Fruit fly (Drosophila melanogaster): Measurements from ENCODE around the gene snf.

snf gene

DNA sequence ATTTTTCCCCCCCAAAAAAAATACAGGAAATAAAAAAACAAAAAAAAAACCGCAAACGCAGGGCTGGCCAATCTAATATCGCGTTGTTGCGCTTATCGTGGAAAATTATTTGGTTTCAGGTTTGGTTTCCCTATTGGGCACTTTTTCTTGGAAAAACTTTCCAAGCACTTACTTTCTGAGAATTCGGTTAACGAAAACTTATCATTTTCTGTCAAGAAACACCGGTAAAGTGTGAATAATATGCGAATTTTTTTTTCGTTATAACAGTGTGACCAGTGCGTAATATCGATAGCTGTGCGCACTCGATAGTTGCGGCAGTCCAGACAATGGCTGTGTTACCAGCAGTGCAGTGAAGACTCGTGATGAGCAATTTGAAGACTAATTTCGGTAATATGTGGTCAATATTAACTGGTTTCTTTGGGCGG is 13.4 kb downstream of the snf start, which contains the start of gene Rnp4F (continued):
- TF ChIP-seq pros (GFP tag; optimal IDR thresholded peaks at IDR 0.05) (no peak), CG6272 (GFP tag; IDR thresholded peaks at IDR 0.05) (peak; percentile 83), ftz-f1 (GFP tag; optimal IDR thresholded peaks at IDR 0.05) (no peak), CG10654 (GFP tag; optimal IDR thresholded peaks at IDR 0.05) (peak; percentile 51), CG8924 (tag; optimal IDR thresholded peaks at IDR 0.05) (peak; percentile 15), shn (GFP tag; optimal IDR thresholded peaks at IDR 0.05) (peak; percentile 82), CG30403 (GFP tag; optimal IDR thresholded peaks at IDR 0.05) (peak; percentile 74), az2 (GFP tag; optimal IDR thresholded peaks at IDR 0.05) (peak; percentile 68), CG17361 (GFP tag; IDR thresholded peaks at IDR 0.05) (no peak; the same call in 1 of the 3 replicates), mirr (GFP tag; optimal IDR thresholded peaks at IDR 0.05) (peak; percentile 40), NC2β (GFP tag; optimal IDR thresholded peaks at IDR 0.05) (peak; percentile 43), trh (GFP tag; optimal IDR thresholded peaks at IDR 0.05) (peak; percentile 49), CG10543 (GFP tag; optimal IDR thresholded peaks at IDR 0.05) (peak; percentile 74), CG12104 (GFP tag; optimal IDR thresholded peaks at IDR 0.05) (peak; percentile 49), bcd (GFP tag; optimal IDR thresholded peaks at IDR 0.05) (peak; percentile 73), GATAe (GFP tag; conservative IDR thresholded peaks at IDR 0.05) (no peak), Dp (GFP tag; optimal IDR thresholded peaks at IDR 0.05) (peak; percentile 55), CG4854 (GFP tag; optimal IDR thresholded peaks at IDR 0.05) (peak; percentile 9), crc (GFP tag; optimal IDR thresholded peaks at IDR 0.05) (no peak), CG4424 (GFP tag; optimal IDR thresholded peaks at IDR 0.05) (peak; percentile 59), Fer2 (tag; optimal IDR thresholded peaks at IDR 0.05) (peak; percentile 16), ranshi (GFP tag; IDR thresholded peaks at IDR 0.05) (peak; percentile 71), al (GFP tag; IDR thresholded peaks at IDR 0.05) (peak; percentile 61), Lpt (GFP tag; optimal IDR thresholded peaks at IDR 0.05) (no peak), CG8290 (GFP tag; optimal IDR thresholded peaks at IDR 0.05) (peak; percentile 38), CG8290 (tag; optimal IDR thresholded peaks at IDR 0.05) (no peak), Atf6 (GFP tag; IDR thresholded peaks at IDR 0.05) (peak; percentile 51), fd3F (GFP tag; optimal IDR thresholded peaks at IDR 0.05) (peak; percentile 21), CG31441 (GFP tag; IDR thresholded peaks at IDR 0.05) (no peak; the same call in 1 of the 2 replicates), esg (GFP tag; conservative IDR thresholded peaks at IDR 0.05) (peak; percentile 63), disco-r (GFP tag; optimal IDR thresholded peaks at IDR 0.05) (peak; percentile 64), nom (GFP tag; optimal IDR thresholded peaks at IDR 0.05) (peak; percentile 76), tup (GFP tag; optimal IDR thresholded peaks at IDR 0.05) (peak; percentile 8), gsb (GFP tag; IDR thresholded peaks at IDR 0.05) (0 out of 2 replicates have a peak, but pooled peaks have one; percentile 25), Max (GFP tag; optimal IDR thresholded peaks at IDR 0.05) (peak; percentile 47), Tbp (GFP tag; optimal IDR thresholded peaks at IDR 0.05) (no peak), CG3065 (GFP tag; optimal IDR thresholded peaks at IDR 0.05) (peak; percentile 26), CG13296 (GFP tag; optimal IDR thresholded peaks at IDR 0.05) (peak; percentile 42), Gug (GFP tag; IDR thresholded peaks at IDR 0.05) (peak; percentile 85; the same call in 2 of the 4 replicates), CG11696 (GFP tag; IDR thresholded peaks at IDR 0.05) (no peak), bowl (GFP tag; IDR thresholded peaks at IDR 0.05) (0 out of 2 replicates have a peak, but pooled peaks have one; percentile 24), CG11695 (GFP tag; IDR thresholded peaks at IDR 0.05) (no peak), Jarid2 (GFP tag; optimal IDR thresholded peaks at IDR 0.05) (no peak), Antp (GFP tag; optimal IDR thresholded peaks at IDR 0.05) (peak; percentile 78), CG14014 (GFP tag; IDR thresholded peaks at IDR 0.05) (peak; percentile 57; the same call in 1 of the 2 replicates), Trl (optimal IDR thresholded peaks at IDR 0.05) (no peak), Trl (GFP tag; optimal IDR thresholded peaks at IDR 0.05) (peak; percentile 68), CG16863 (GFP tag; optimal IDR thresholded peaks at IDR 0.05) (peak; percentile 53), CG3847 (GFP tag; IDR thresholded peaks at IDR 0.05) (peak; percentile 83), seq (GFP tag; IDR thresholded peaks at IDR 0.05) (no peak), bab2 (GFP tag; optimal IDR thresholded peaks at IDR 0.05) (peak; percentile 68), Hr78 (GFP tag; optimal IDR thresholded peaks at IDR 0.05) (no peak), Dbx (GFP tag; IDR thresholded peaks at IDR 0.05) (peak; percentile 72)

Measured in whole organism, embryonic.